Fruit fly (Drosophila melanogaster) whole organism, embryonic: Measurements from ENCODE around the gene CG7903.

Experiments used
- Abd-B ChIP-seq: fragments of 200-800 bp; sonication (Bioruptor generic); optimal IDR thresholded peaks from 2 replicates; lab custom pipeline; 2018; ENCODE audit warnings: missing biosample characterization, mild to moderate bottlenecking, missing genetic modification characterization, moderate library complexity
- B-H2 ChIP-seq: fragments of 200-800 bp; sonication (Bioruptor generic); optimal IDR thresholded peaks from 2 replicates; lab custom pipeline; 2018; ENCODE audit warnings: missing biosample characterization, mild to moderate bottlenecking, missing genetic modification characterization
- CG10366 ChIP-seq: fragments of 200-800 bp; sonication (Bioruptor generic); IDR thresholded peaks from 2 replicates; pipeline ENCODE4 v1.3.6; 2022; ENCODE audit warnings: missing biosample characterization, missing genetic modification characterization
- CG13287 ChIP-seq: fragments of 200-800 bp; sonication (Bioruptor generic); IDR thresholded peaks from 2 replicates; pipeline ENCODE4 v1.3.6; 2022; ENCODE audit warnings: missing biosample characterization, missing genetic modification characterization; ENCODE audit not compliant: partially characterized antibody
- CG13624 ChIP-seq: fragments of 200-800 bp; sonication (Bioruptor generic); optimal IDR thresholded peaks from 2 replicates; lab custom pipeline; 2016; ENCODE audit warnings: missing biosample characterization, missing genetic modification characterization
- CG1529 ChIP-seq: fragments of 200-800 bp; sonication (Bioruptor generic); optimal IDR thresholded peaks from 3 replicates; lab custom pipeline; 2018; ENCODE audit warnings: missing biosample characterization, missing genetic modification characterization
- CG16863 ChIP-seq: fragments of 200-800 bp; sonication (Bioruptor generic); optimal IDR thresholded peaks from 3 replicates; lab custom pipeline; 2016; ENCODE audit warnings: missing biosample characterization, missing genetic modification characterization
- CG17361 ChIP-seq: fragments of 200-800 bp; sonication (Bioruptor generic); IDR thresholded peaks from 3 replicates; pipeline ENCODE4 v1.3.6; 2022; ENCODE audit warnings: missing biosample characterization, missing genetic modification characterization
- CG1792 ChIP-seq: fragments of 200-800 bp; sonication (Bioruptor generic); optimal IDR thresholded peaks from 2 replicates; lab custom pipeline; 2016; ENCODE audit warnings: missing biosample characterization, missing genetic modification characterization
- CG18011 ChIP-seq: fragments of 200-800 bp; sonication (Bioruptor generic); optimal IDR thresholded peaks from 2 replicates; lab custom pipeline; 2017; ENCODE audit warnings: missing biosample characterization, missing genetic modification characterization, mild to moderate bottlenecking, moderate library complexity, missing genotype
- CG18599 ChIP-seq: fragments of 200-800 bp; sonication (Bioruptor generic); optimal IDR thresholded peaks from 3 replicates; lab custom pipeline; 2017; ENCODE audit warnings: missing biosample characterization, missing genetic modification characterization, mild to moderate bottlenecking, moderate library complexity, missing genetic modification reagents
- CG2116 ChIP-seq: fragments of 200-800 bp; sonication (Bioruptor generic); optimal IDR thresholded peaks from 3 replicates; lab custom pipeline; 2018; ENCODE audit warnings: missing biosample characterization, mild to moderate bottlenecking, missing genetic modification characterization
- CG2129 ChIP-seq: fragments of 200-800 bp; sonication (Bioruptor generic); IDR thresholded peaks from 2 replicates; pipeline ENCODE4 v1.3.6; 2022; ENCODE audit warnings: missing biosample characterization, missing genetic modification characterization; ENCODE audit not compliant: partially characterized antibody
- CG3065 ChIP-seq: fragments of 200-800 bp; sonication (Bioruptor generic); optimal IDR thresholded peaks from 2 replicates; lab custom pipeline; 2016; ENCODE audit warnings: missing biosample characterization, missing genetic modification characterization
- CG33213 ChIP-seq: fragments of 200-800 bp; sonication (Bioruptor generic); optimal IDR thresholded peaks from 3 replicates; lab custom pipeline; 2016; ENCODE audit warnings: missing biosample characterization, missing genetic modification characterization
- CG33557 ChIP-seq: fragments of 200-800 bp; sonication (Bioruptor generic); optimal IDR thresholded peaks from 2 replicates; lab custom pipeline; 2019; ENCODE audit warnings: missing biosample characterization, mild to moderate bottlenecking, missing genetic modification characterization, moderate library complexity
- CG34376 ChIP-seq: fragments of 200-800 bp; sonication (Bioruptor generic); optimal IDR thresholded peaks from 2 replicates; lab custom pipeline; 2018; ENCODE audit warnings: missing biosample characterization, mild to moderate bottlenecking, missing genetic modification characterization
- CG3838 ChIP-seq: fragments of 200-800 bp; sonication (Bioruptor generic); optimal IDR thresholded peaks from 3 replicates; lab custom pipeline; 2016; ENCODE audit warnings: missing biosample characterization, missing genetic modification characterization
- CG3847 ChIP-seq: fragments of 200-800 bp; sonication (Bioruptor generic); IDR thresholded peaks from 2 replicates; pipeline ENCODE4 v1.3.6; 2022; ENCODE audit warnings: missing biosample characterization, missing genetic modification characterization
- CG42726 ChIP-seq: fragments of 200-800 bp; sonication (Bioruptor generic); IDR thresholded peaks from 2 replicates; pipeline ENCODE4 v1.3.6; 2022; ENCODE audit warnings: missing biosample characterization, missing genetic modification characterization; ENCODE audit not compliant: partially characterized antibody
- CG4360 ChIP-seq: fragments of 200-800 bp; sonication (Bioruptor generic); IDR thresholded peaks from 2 replicates; pipeline ENCODE4 v1.3.6; 2022; ENCODE audit warnings: missing biosample characterization, missing genetic modification characterization
- CG4617 ChIP-seq: fragments of 200-800 bp; sonication (Bioruptor generic); optimal IDR thresholded peaks from 3 replicates; lab custom pipeline; 2016; ENCODE audit warnings: missing biosample characterization, missing genetic modification characterization, borderline replicate concordance
- CG7271 ChIP-seq: fragments of 200-800 bp; sonication (Bioruptor generic); optimal IDR thresholded peaks from 2 replicates; lab custom pipeline; 2018; ENCODE audit warnings: missing biosample characterization, mild to moderate bottlenecking, missing genetic modification characterization, moderate library complexity
- CG7963 ChIP-seq: fragments of 200-800 bp; sonication (Bioruptor generic); IDR thresholded peaks from 3 replicates; pipeline ENCODE4 v1.3.6; 2022; ENCODE audit warnings: missing biosample characterization, missing genetic modification characterization; ENCODE audit not compliant: partially characterized antibody
- Camta ChIP-seq: fragments of 200-800 bp; sonication (Bioruptor generic); optimal IDR thresholded peaks from 2 replicates; lab custom pipeline; 2016; ENCODE audit warnings: missing biosample characterization, missing genetic modification characterization
- Dp ChIP-seq: fragments of 200-800 bp; sonication (Bioruptor generic); optimal IDR thresholded peaks from 2 replicates; lab custom pipeline; 2018; ENCODE audit warnings: missing biosample characterization, mild to moderate bottlenecking, missing genetic modification characterization, moderate library complexity
- Elba2 ChIP-seq: fragments of 200-800 bp; sonication (Bioruptor generic); optimal IDR thresholded peaks from 3 replicates; lab custom pipeline; 2016; ENCODE audit warnings: missing biosample characterization, missing genetic modification characterization
- Ets65A ChIP-seq: fragments of 200-800 bp; sonication (Bioruptor generic); peaks from one replicate; lab custom pipeline; 2016; ENCODE audit warnings: missing biosample characterization, missing genetic modification characterization
- Fer3 ChIP-seq: fragments of 200-800 bp; sonication (Bioruptor generic); optimal IDR thresholded peaks from 2 replicates; lab custom pipeline; 2018; ENCODE audit warnings: missing biosample characterization, mild to moderate bottlenecking, missing genetic modification characterization, moderate library complexity
- Hr78 ChIP-seq, 2 experiments: fragments of 200-800 bp in 1 of 2; fragments of >200 bp in 1 of 2; sonication (Bioruptor generic) in 1 of 2; optimal IDR thresholded peaks; 2 replicates each; lab custom pipeline; 2017 to 2019; ENCODE audit warnings: missing biosample characterization in 2 of 2, missing genetic modification characterization in 2 of 2, mild to moderate bottlenecking in 1 of 2, moderate library complexity in 1 of 2
- Nf-YC ChIP-seq: fragments of 200-800 bp; optimal IDR thresholded peaks from 3 replicates; lab custom pipeline; 2019; ENCODE audit warnings: missing biosample characterization, mild to moderate bottlenecking, missing genetic modification characterization, moderate library complexity
- Oli ChIP-seq: fragments of 200-800 bp; sonication (Bioruptor generic); optimal IDR thresholded peaks from 2 replicates; lab custom pipeline; 2018; ENCODE audit warnings: missing biosample characterization, mild to moderate bottlenecking, missing genetic modification characterization, moderate library complexity
- TFAM ChIP-seq: fragments of 200-800 bp; sonication (Bioruptor generic); optimal IDR thresholded peaks from 2 replicates; lab custom pipeline; 2017; ENCODE audit warnings: missing biosample characterization, missing genetic modification characterization, inconsistent platforms
- Taf1 ChIP-seq: fragments of 200-800 bp; sonication (Bioruptor generic); IDR thresholded peaks from 2 replicates; pipeline ENCODE4 v1.3.6; 2022; ENCODE audit warnings: missing biosample characterization, missing genetic modification characterization
- cas ChIP-seq: fragments of 200-800 bp; sonication (Bioruptor generic); IDR thresholded peaks from 2 replicates; pipeline ENCODE4 v1.3.6; 2022; ENCODE audit warnings: missing biosample characterization, missing genetic modification characterization
- cato ChIP-seq: fragments of 200-800 bp; sonication (Bioruptor generic); optimal IDR thresholded peaks from 2 replicates; lab custom pipeline; 2016; ENCODE audit warnings: missing biosample characterization, missing genetic modification characterization, borderline replicate concordance
- chinmo ChIP-seq: fragments of 200-800 bp; sonication (Bioruptor generic); IDR thresholded peaks from 4 replicates; pipeline ENCODE4 v1.3.6; 2022; ENCODE audit warnings: missing biosample characterization, missing genetic modification characterization; ENCODE audit not compliant: partially characterized antibody
- dysf ChIP-seq: fragments of 200-800 bp; sonication (Bioruptor generic); IDR thresholded peaks from 3 replicates; pipeline ENCODE4 v1.3.6; 2022; ENCODE audit warnings: missing biosample characterization, missing genetic modification characterization
- esg ChIP-seq: fragments of 200-800 bp; sonication (Bioruptor generic); conservative IDR thresholded peaks from 2 replicates; pipeline ENCODE4 v1.3.6; 2022; ENCODE audit warnings: missing biosample characterization, missing genetic modification characterization
- eve ChIP-seq, 2 experiments: fragments of >200 bp; optimal IDR thresholded peaks; 2 replicates each; lab custom pipeline; 2017; ENCODE audit warnings: missing biosample characterization in 2 of 2, missing genetic modification characterization in 2 of 2
- gsb-n ChIP-seq: fragments of 200-800 bp; sonication (Bioruptor generic); optimal IDR thresholded peaks from 3 replicates; lab custom pipeline; 2018; ENCODE audit warnings: missing biosample characterization, mild to moderate bottlenecking, missing genetic modification characterization
- h ChIP-seq: fragments of >200 bp; optimal IDR thresholded peaks from 2 replicates; lab custom pipeline; 2017
- ind ChIP-seq: fragments of 200-800 bp; sonication (Bioruptor generic); optimal IDR thresholded peaks from 3 replicates; lab custom pipeline; 2016; ENCODE audit warnings: missing biosample characterization, missing genetic modification characterization
- kah ChIP-seq: fragments of 200-800 bp; sonication (Bioruptor generic); optimal IDR thresholded peaks from 2 replicates; lab custom pipeline; 2018; ENCODE audit warnings: missing biosample characterization, mild to moderate bottlenecking, missing genetic modification characterization
- lab ChIP-seq: fragments of 200-800 bp; sonication (Bioruptor generic); optimal IDR thresholded peaks from 3 replicates; lab custom pipeline; 2017; ENCODE audit warnings: missing biosample characterization, missing genetic modification characterization, mild to moderate bottlenecking, moderate library complexity, missing genetic modification reagents
- nau ChIP-seq: fragments of 200-800 bp; sonication (Bioruptor generic); optimal IDR thresholded peaks from 3 replicates; lab custom pipeline; 2017; ENCODE audit warnings: missing biosample characterization, mild to moderate bottlenecking, missing genetic modification characterization, missing genetic modification reagents
- phol ChIP-seq: fragments of 200-800 bp; sonication (Bioruptor generic); optimal IDR thresholded peaks from 3 replicates; lab custom pipeline; 2018; ENCODE audit warnings: missing biosample characterization, mild to moderate bottlenecking, missing genetic modification characterization, moderate library complexity
- pnt ChIP-seq: fragments of 200-800 bp; sonication (Bioruptor generic); optimal IDR thresholded peaks from 3 replicates; lab custom pipeline; 2016; ENCODE audit warnings: missing biosample characterization, missing genetic modification characterization
- schlank ChIP-seq: fragments of 200-800 bp; sonication (Bioruptor generic); optimal IDR thresholded peaks from 2 replicates; lab custom pipeline; 2018; ENCODE audit warnings: missing biosample characterization, mild to moderate bottlenecking, missing genetic modification characterization
- zen2 ChIP-seq: fragments of 200-800 bp; sonication (Bioruptor generic); IDR thresholded peaks from 3 replicates; pipeline ENCODE4 v1.3.6; 2022; ENCODE audit warnings: missing biosample characterization, missing genetic modification characterization; ENCODE audit not compliant: partially characterized antibody

Gene CG7903

dm6 chr3R:30004648-30005047, 9.6 kb upstream of the CG7903 start, which contains the start of the genes Nlp and Nph (continued):
- TF ChIP-seq Nf-YC (tag; lab: Kevin White, UChicago) (peak; percentile 39), CG34376 (GFP tag; lab: Kevin White, UChicago) (no peak), schlank (tag; lab: Kevin White, UChicago) (no peak), CG2129 (peak; percentile 69), CG3838 (peak; percentile 10), CG2116 (peak; percentile 93), nau (GFP tag; lab: Kevin White, UChicago) (no peak), Abd-B (GFP tag; lab: Kevin White, UChicago) (no peak), CG13624 (GFP tag; lab: Kevin White, UChicago) (peak; percentile 28), phol (tag; lab: Kevin White, UChicago) (peak; percentile 92), Camta (GFP tag; lab: Kevin White, UChicago) (no peak), cato (GFP tag; lab: Kevin White, UChicago) (no peak), TFAM (GFP tag; lab: Kevin White, UChicago) (no peak), CG33557 (no peak), CG17361 (GFP tag; lab: Robert Waterston, UW) (no peak), B-H2 (GFP tag; lab: Kevin White, UChicago) (peak; percentile 29), esg (no peak), lab (GFP tag; lab: Kevin White, UChicago) (no peak), h (lab: Kevin White, UChicago) (no peak), CG4360 (GFP tag; lab: Robert Waterston, UW) (no peak), CG18599 (GFP tag; lab: Kevin White, UChicago) (no peak), CG16863 (GFP tag; lab: Kevin White, UChicago) (no peak), gsb-n (tag; lab: Kevin White, UChicago) (no peak), cas (GFP tag; lab: Robert Waterston, UW) (no peak), CG18011 (GFP tag; lab: Kevin White, UChicago) (peak; percentile 30), CG3847 (GFP tag; lab: Robert Waterston, UW) (0 out of 2 replicates have a peak, but pooled peaks have one; percentile 53), CG1792 (no peak), Dp (GFP tag; lab: Kevin White, UChicago) (peak; percentile 34), ind (GFP tag; lab: Kevin White, UChicago) (peak; percentile 13), Oli (tag; lab: Kevin White, UChicago) (no peak), eve (GFP tag; optimal IDR thresholded peaks at IDR 0.05; lab: Kevin White, UChicago) (no peak), CG13287 (GFP tag; lab: Robert Waterston, UW) (peak; percentile 95), chinmo (peak; percentile 74; the same call in 1 of the 4 replicates), Elba2 (GFP tag; lab: Kevin White, UChicago) (no peak), CG1529 (GFP tag; lab: Kevin White, UChicago) (no peak), dysf (GFP tag; lab: Robert Waterston, UW) (peak; percentile 22; the same call in 1 of the 3 replicates), Taf1 (no peak), kah (GFP tag; lab: Kevin White, UChicago) (peak; percentile 75), CG3065 (GFP tag; lab: Kevin White, UChicago) (no peak), CG42726 (GFP tag; lab: Robert Waterston, UW) (no peak), Ets65A (GFP tag; lab: Kevin White, UChicago) (no peak), CG4617 (GFP tag; lab: Kevin White, UChicago) (peak; percentile 28), CG10366 (GFP tag; lab: Robert Waterston, UW) (no peak), CG7271 (tag; lab: Kevin White, UChicago) (no peak), Fer3 (tag; lab: Kevin White, UChicago) (no peak), Hr78 (GFP tag; optimal IDR thresholded peaks at IDR 0.05; lab: Kevin White, UChicago) (no peak), CG33213 (GFP tag; lab: Kevin White, UChicago) (peak; percentile 19), pnt (no peak), zen2 (GFP tag; lab: Robert Waterston, UW) (peak; percentile 85; the same call in 2 of the 3 replicates), CG7963 (peak; percentile 62)
